Worm (Caenorhabditis elegans) whole organism, L4 larva: ENCODE measurements around the gene grl-2.

ENCODE experiments used
- R02D3.7 ChIP-seq: fragments of 150-350 bp; sonication (generic microtip); optimal IDR thresholded peaks from 3 replicates; lab custom pipeline; 2014; ENCODE audit warnings: missing biosample characterization, missing genetic modification characterization
- ceh-32 ChIP-seq: sonication (generic microtip); optimal IDR thresholded peaks from 2 replicates; lab custom pipeline; 2016; ENCODE audit warnings: mild to moderate bottlenecking, missing genetic modification characterization, missing compliant biosample characterization; ENCODE audit not compliant: poor library complexity
- daf-8 ChIP-seq: fragments of 200-800 bp; sonication (Bioruptor generic); IDR thresholded peaks from 2 replicates; pipeline ENCODE4 v1.3.6; 2022; ENCODE audit warnings: missing genetic modification characterization, missing compliant biosample characterization
- dmd-8 ChIP-seq: fragments of 200-800 bp; sonication (Bioruptor generic); IDR thresholded peaks from 2 replicates; pipeline ENCODE4 v1.3.6; 2022; ENCODE audit warnings: missing genetic modification characterization, missing compliant biosample characterization
- egl-27 ChIP-seq: sonication (generic microtip); optimal IDR thresholded peaks from 3 replicates; lab custom pipeline; 2017; ENCODE audit warnings: missing biosample characterization, missing genetic modification reagents, missing genetic modification characterization
- fkh-10 ChIP-seq: fragments of 150-350 bp; optimal IDR thresholded peaks from 2 replicates; lab custom pipeline; 2014; ENCODE audit warnings: missing biosample characterization, missing genetic modification reagents, missing genetic modification characterization
- jun-1 ChIP-seq: fragments of 150-350 bp; optimal IDR thresholded peaks from 2 replicates; lab custom pipeline; 2014; ENCODE audit warnings: missing biosample characterization, missing genetic modification reagents, missing genetic modification characterization
- lin-13 ChIP-seq: fragments of 150-350 bp; optimal IDR thresholded peaks from 2 replicates; lab custom pipeline; 2014; ENCODE audit warnings: missing biosample characterization, missing genetic modification reagents, missing genetic modification characterization
- mes-2 ChIP-seq: sonication (generic microtip); optimal IDR thresholded peaks from 2 replicates; lab custom pipeline; 2016; ENCODE audit warnings: missing genotype, mild to moderate bottlenecking, missing genetic modification characterization, missing compliant biosample characterization; ENCODE audit not compliant: poor library complexity, severe bottlenecking
- set-16 ChIP-seq: fragments of 200-800 bp; sonication (Bioruptor generic); IDR thresholded peaks from 2 replicates; pipeline ENCODE4 v1.3.6; 2022; ENCODE audit warnings: missing genetic modification reagents, missing genetic modification characterization, missing compliant biosample characterization
- unc-62 ChIP-seq, 3 experiments: fragments of 150-350 bp in 1 of 3; sonication (generic microtip); optimal IDR thresholded peaks in 2 of 3; peaks in 1 of 3; 1 replicate in 1 of 3; 2 replicates in 2 of 3; lab custom pipeline; 2014 to 2017; ENCODE audit warnings: missing biosample characterization in 3 of 3, missing genetic modification characterization in 3 of 3, missing genetic modification reagents in 3 of 3, missing genotype in 1 of 3
- zag-1 ChIP-seq: fragments of 150-350 bp; optimal IDR thresholded peaks from 2 replicates; lab custom pipeline; 2014; ENCODE audit warnings: missing biosample characterization, missing genetic modification characterization
- ztf-7 ChIP-seq: fragments of 150-350 bp; optimal IDR thresholded peaks from 2 replicates; lab custom pipeline; 2014; ENCODE audit warnings: missing biosample characterization, missing genetic modification characterization

- TF ChIP-seq unc-62 (GFP tag; optimal IDR thresholded peaks at IDR 0.05 in 1 of 2; lab: Kevin White, UChicago) (peak in 1 of 2 experiments; percentile 29), unc-62 (tag; optimal IDR thresholded peaks at IDR 0.05; lab: Kevin White, UChicago) (no peak), ceh-32 (tag; lab: Kevin White, UChicago) (no peak), fkh-10 (GFP tag; lab: Kevin White, UChicago) (no peak), lin-13 (GFP tag; lab: Kevin White, UChicago) (no peak), R02D3.7 (no peak), set-16 (GFP tag; lab: Robert Waterston, UW) (no peak), mes-2 (no peak), dmd-8 (GFP tag; lab: Robert Waterston, UW) (no peak), egl-27 (tag; lab: Kevin White, UChicago) (no peak), daf-8 (GFP tag; lab: Robert Waterston, UW) (no peak), jun-1 (tag; lab: Kevin White, UChicago) (no peak), ztf-7 (no peak), zag-1 (tag; lab: Kevin White, UChicago) (no peak)
Observed at ce11 chrV:12949607-12950006, 4.7 kb downstream of the grl-2 start, which contains the start of gene T16G1.13.
